Worm (Caenorhabditis elegans): ENCODE data around the gene swan-1.

DNA sequence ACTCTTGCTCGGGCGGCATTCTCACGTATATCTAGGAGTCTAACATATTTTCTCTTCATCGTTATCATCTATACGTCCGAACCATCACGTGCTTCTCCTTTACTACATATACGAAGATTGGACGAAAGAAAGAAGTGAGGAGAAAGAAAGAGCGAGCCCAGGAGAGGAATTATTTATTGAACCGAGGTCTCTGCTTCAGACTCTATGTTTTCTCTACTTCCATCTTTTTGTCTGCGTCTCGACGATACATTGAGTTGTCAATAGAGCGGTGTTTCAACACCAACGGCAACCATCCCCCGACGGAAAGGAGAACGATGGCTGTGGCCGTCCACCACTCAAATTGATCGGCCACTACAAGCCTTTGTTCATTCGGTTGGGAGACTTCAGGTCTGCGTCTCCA, 17.7 kb downstream of the swan-1 start:
- TF ChIP-seq pha-4 (tag; optimal IDR thresholded peaks at IDR 0.05) (peak; percentile 97), M03D4.4 (tag; optimal IDR thresholded peaks at IDR 0.05) (no peak), unc-62 (GFP tag; optimal IDR thresholded peaks at IDR 0.05) (peak; percentile 94), nhr-12 (tag; optimal IDR thresholded peaks at IDR 0.05) (no peak), mab-5 (tag; optimal IDR thresholded peaks at IDR 0.05) (no peak), nhr-28 (tag; optimal IDR thresholded peaks at IDR 0.05) (no peak), nhr-76 (tag; optimal IDR thresholded peaks at IDR 0.05) (no peak), elt-3 (tag; optimal IDR thresholded peaks at IDR 0.05) (no peak), ceh-43 (GFP tag; optimal IDR thresholded peaks at IDR 0.05) (peak; percentile 24), unc-120 (tag; optimal IDR thresholded peaks at IDR 0.05; ENCODE audit: poor library complexity, severe bottlenecking) (peak; percentile 91), ztf-11 (tag; optimal IDR thresholded peaks at IDR 0.05) (no peak), blmp-1 (tag; optimal IDR thresholded peaks at IDR 0.05) (no peak)

Measured in whole organism, mixed stage, embryonic.